Fruit fly (Drosophila melanogaster) whole organism, prepupa: ENCODE results near the gene CG7430.

Experiments
- Blimp-1 ChIP-seq: fragments of 200-800 bp; sonication (Bioruptor generic); optimal IDR thresholded peaks from 3 replicates; lab custom pipeline; 2017; ENCODE audit warnings: missing biosample characterization, missing genetic modification characterization, mild to moderate bottlenecking, moderate library complexity, missing genetic modification reagents
- CG10631 ChIP-seq: fragments of 200-800 bp; sonication (Bioruptor generic); optimal IDR thresholded peaks from 2 replicates; lab custom pipeline; 2016; ENCODE audit warnings: missing biosample characterization, missing genetic modification characterization
- CG10669 ChIP-seq: fragments of 200-800 bp; sonication (Bioruptor generic); optimal IDR thresholded peaks from 3 replicates; lab custom pipeline; 2018; ENCODE audit warnings: missing biosample characterization, mild to moderate bottlenecking, missing genetic modification characterization, moderate library complexity
- CG11294 ChIP-seq: fragments of 200-800 bp; sonication (Bioruptor generic); IDR thresholded peaks from 2 replicates; pipeline ENCODE4 v1.3.6; 2022; ENCODE audit warnings: missing biosample characterization, missing genetic modification characterization
- CG11762 ChIP-seq: fragments of 200-800 bp; sonication (Bioruptor generic); optimal IDR thresholded peaks from 3 replicates; lab custom pipeline; 2016; ENCODE audit warnings: missing biosample characterization, missing genetic modification characterization; ENCODE audit not compliant: insufficient read depth
- CG11902 ChIP-seq: fragments of 200-800 bp; sonication (Bioruptor generic); optimal IDR thresholded peaks from 3 replicates; lab custom pipeline; 2016; ENCODE audit warnings: missing biosample characterization, missing genetic modification characterization
- CG15336 ChIP-seq: fragments of 200-800 bp; sonication (Bioruptor generic); IDR thresholded peaks from 2 replicates; pipeline ENCODE4 v1.3.6; 2022; ENCODE audit warnings: missing biosample characterization, missing genetic modification characterization
- CG1621 ChIP-seq: fragments of 200-800 bp; sonication (Bioruptor generic); optimal IDR thresholded peaks from 3 replicates; lab custom pipeline; 2018; ENCODE audit warnings: missing biosample characterization, mild to moderate bottlenecking, missing genetic modification characterization
- CG16779 ChIP-seq: fragments of 200-800 bp; sonication (Bioruptor generic); optimal IDR thresholded peaks from 3 replicates; lab custom pipeline; 2017; ENCODE audit warnings: missing biosample characterization, mild to moderate bottlenecking, missing genetic modification characterization
- CG3032 ChIP-seq: fragments of 200-800 bp; optimal IDR thresholded peaks from 2 replicates; lab custom pipeline; 2019; ENCODE audit warnings: missing biosample characterization, mild to moderate bottlenecking, missing genetic modification characterization, moderate library complexity
- CG31627 ChIP-seq: fragments of 200-800 bp; sonication (Bioruptor generic); optimal IDR thresholded peaks from 3 replicates; lab custom pipeline; 2016; ENCODE audit warnings: missing biosample characterization, missing genetic modification characterization
- CG34406 ChIP-seq: fragments of 200-800 bp; sonication (Bioruptor generic); optimal IDR thresholded peaks from 3 replicates; lab custom pipeline; 2016; ENCODE audit warnings: missing biosample characterization, missing genetic modification characterization
- CG3919 ChIP-seq: fragments of 200-800 bp; sonication (Bioruptor generic); optimal IDR thresholded peaks from 3 replicates; lab custom pipeline; 2016; ENCODE audit warnings: missing biosample characterization, missing genetic modification characterization
- CG4318 ChIP-seq: fragments of 200-800 bp; sonication (Bioruptor generic); optimal IDR thresholded peaks from 3 replicates; lab custom pipeline; 2017; ENCODE audit warnings: missing biosample characterization, mild to moderate bottlenecking, missing genetic modification characterization
- CG6792 ChIP-seq: fragments of 200-800 bp; sonication (Bioruptor generic); optimal IDR thresholded peaks from 3 replicates; lab custom pipeline; 2016; ENCODE audit warnings: missing biosample characterization, missing genetic modification characterization
- CG6854 ChIP-seq: fragments of 200-800 bp; sonication (Bioruptor generic); optimal IDR thresholded peaks from 2 replicates; lab custom pipeline; 2017; ENCODE audit warnings: missing biosample characterization, mild to moderate bottlenecking, missing genetic modification characterization
- CG7368 ChIP-seq: fragments of 200-800 bp; sonication (Bioruptor generic); optimal IDR thresholded peaks from 3 replicates; lab custom pipeline; 2016; ENCODE audit warnings: missing biosample characterization, missing genetic modification characterization
- CG8119 ChIP-seq: fragments of 200-800 bp; sonication (Bioruptor generic); IDR thresholded peaks from 3 replicates; pipeline ENCODE4 v1.3.6; 2022; ENCODE audit warnings: missing biosample characterization, missing genetic modification characterization
- CG8319 ChIP-seq: fragments of 200-800 bp; sonication (Bioruptor generic); optimal IDR thresholded peaks from 3 replicates; lab custom pipeline; 2016; ENCODE audit warnings: missing biosample characterization, missing genetic modification characterization
- CG8632 ChIP-seq: fragments of 200-800 bp; sonication (Bioruptor generic); optimal IDR thresholded peaks from 3 replicates; lab custom pipeline; 2016; ENCODE audit warnings: missing biosample characterization, missing genetic modification characterization
- CG9139 ChIP-seq: fragments of 200-800 bp; sonication (Bioruptor generic); optimal IDR thresholded peaks from 3 replicates; lab custom pipeline; 2017; ENCODE audit warnings: missing biosample characterization, mild to moderate bottlenecking, missing genetic modification characterization
- Eip78C ChIP-seq: fragments of 200-800 bp; sonication (Bioruptor generic); peaks from one replicate; lab custom pipeline; 2016; ENCODE audit warnings: missing biosample characterization, missing genetic modification characterization
- Eip93F ChIP-seq: fragments of 200-800 bp; sonication (Bioruptor generic); optimal IDR thresholded peaks from 2 replicates; lab custom pipeline; 2016; ENCODE audit warnings: missing biosample characterization, mild to moderate bottlenecking, missing genetic modification characterization
- Ets21C ChIP-seq: fragments of 200-800 bp; sonication (Bioruptor generic); optimal IDR thresholded peaks from 3 replicates; lab custom pipeline; 2016; ENCODE audit warnings: missing biosample characterization, missing genetic modification characterization
- Ets96B ChIP-seq: fragments of 200-800 bp; optimal IDR thresholded peaks from 2 replicates; lab custom pipeline; 2019; ENCODE audit warnings: missing biosample characterization, mild to moderate bottlenecking, missing genetic modification characterization, moderate library complexity
- Gug ChIP-seq: fragments of 200-800 bp; sonication (Bioruptor generic); IDR thresholded peaks from 2 replicates; pipeline ENCODE4 v1.3.6; 2022; ENCODE audit warnings: missing biosample characterization, missing genetic modification characterization
- Hr38 ChIP-seq: sonication (Bioruptor generic); optimal IDR thresholded peaks from 2 replicates; lab custom pipeline; 2016; ENCODE audit warnings: missing biosample characterization, missing genetic modification characterization
- Hr39 ChIP-seq: fragments of 200-800 bp; sonication (Bioruptor generic); optimal IDR thresholded peaks from 2 replicates; lab custom pipeline; 2016; ENCODE audit warnings: missing biosample characterization, missing genetic modification characterization
- Hr4 ChIP-seq: fragments of 200-800 bp; sonication (Bioruptor generic); optimal IDR thresholded peaks from 3 replicates; lab custom pipeline; 2016; ENCODE audit warnings: missing biosample characterization, missing genetic modification characterization
- Lpt ChIP-seq: fragments of 200-800 bp; sonication (Bioruptor generic); optimal IDR thresholded peaks from 3 replicates; lab custom pipeline; 2016; ENCODE audit warnings: missing biosample characterization, missing genetic modification characterization
- Met ChIP-seq: fragments of 200-800 bp; sonication (Bioruptor generic); optimal IDR thresholded peaks from 3 replicates; lab custom pipeline; 2016; ENCODE audit warnings: missing biosample characterization, missing genetic modification characterization
- OdsH ChIP-seq: fragments of 200-800 bp; sonication (Bioruptor generic); optimal IDR thresholded peaks from 3 replicates; lab custom pipeline; 2016; ENCODE audit warnings: missing biosample characterization, missing genetic modification characterization
- Smox ChIP-seq: fragments of 200-800 bp; sonication (Bioruptor generic); optimal IDR thresholded peaks from 3 replicates; lab custom pipeline; 2016; ENCODE audit warnings: missing biosample characterization, missing genetic modification characterization
- Sox102F ChIP-seq: fragments of 200-800 bp; sonication (Bioruptor generic); optimal IDR thresholded peaks from 2 replicates; lab custom pipeline; 2016; ENCODE audit warnings: missing biosample characterization, mild to moderate bottlenecking, missing genetic modification characterization
- Sox14 ChIP-seq: fragments of 200-800 bp; sonication (Bioruptor generic); optimal IDR thresholded peaks from 3 replicates; lab custom pipeline; 2016; ENCODE audit warnings: missing biosample characterization, missing genetic modification characterization
- Sox15 ChIP-seq: fragments of 200-800 bp; sonication (Bioruptor generic); optimal IDR thresholded peaks from 3 replicates; lab custom pipeline; 2016; ENCODE audit warnings: missing biosample characterization, missing genetic modification characterization
- achi ChIP-seq: fragments of 200-800 bp; sonication (Bioruptor generic); optimal IDR thresholded peaks from 3 replicates; lab custom pipeline; 2016; ENCODE audit warnings: missing biosample characterization, missing genetic modification characterization
- acj6 ChIP-seq: fragments of 200-800 bp; sonication (Bioruptor generic); optimal IDR thresholded peaks from 3 replicates; lab custom pipeline; 2016; ENCODE audit warnings: missing biosample characterization, missing genetic modification characterization
- cyc ChIP-seq: fragments of 200-800 bp; sonication (Bioruptor generic); optimal IDR thresholded peaks from 3 replicates; lab custom pipeline; 2016; ENCODE audit warnings: missing biosample characterization, missing genetic modification characterization
- dsx ChIP-seq: fragments of 200-800 bp; optimal IDR thresholded peaks from 3 replicates; lab custom pipeline; 2019; ENCODE audit warnings: missing biosample characterization, mild to moderate bottlenecking, missing genetic modification characterization, moderate library complexity; ENCODE audit not compliant: poor library complexity, severe bottlenecking
- eg ChIP-seq: fragments of 200-800 bp; sonication (Bioruptor generic); IDR thresholded peaks from 3 replicates; pipeline ENCODE4 v1.3.6; 2022; ENCODE audit warnings: missing biosample characterization, missing genetic modification characterization
- esn ChIP-seq: fragments of 200-800 bp; sonication (Bioruptor generic); optimal IDR thresholded peaks from 2 replicates; lab custom pipeline; 2016; ENCODE audit warnings: missing biosample characterization, mild to moderate bottlenecking, missing genetic modification characterization, moderate library complexity
- fd59A ChIP-seq: fragments of 200-800 bp; sonication (Bioruptor generic); optimal IDR thresholded peaks from 2 replicates; lab custom pipeline; 2017; ENCODE audit warnings: missing biosample characterization, mild to moderate bottlenecking, missing genetic modification characterization, missing genetic modification reagents
- fd85E ChIP-seq: fragments of 200-800 bp; sonication (Bioruptor generic); optimal IDR thresholded peaks from 3 replicates; lab custom pipeline; 2016; ENCODE audit warnings: missing biosample characterization, missing genetic modification characterization
- fkh ChIP-seq: fragments of 200-800 bp; sonication (Bioruptor generic); optimal IDR thresholded peaks from 3 replicates; lab custom pipeline; 2017; ENCODE audit warnings: missing biosample characterization, mild to moderate bottlenecking, missing genetic modification characterization, moderate library complexity
- net ChIP-seq: fragments of 200-800 bp; sonication (Bioruptor generic); optimal IDR thresholded peaks from 3 replicates; lab custom pipeline; 2016; ENCODE audit warnings: missing biosample characterization, missing genetic modification characterization
- pdm3 ChIP-seq: fragments of 200-800 bp; sonication (Bioruptor generic); optimal IDR thresholded peaks from 3 replicates; lab custom pipeline; 2016; ENCODE audit warnings: missing biosample characterization, missing genetic modification characterization
- salr ChIP-seq, 2 experiments: fragments of 200-800 bp; sonication (Bioruptor generic); optimal IDR thresholded peaks; 3 replicates each; lab custom pipeline; 2016 to 2018; ENCODE audit warnings: missing biosample characterization in 2 of 2, missing genetic modification characterization in 2 of 2, mild to moderate bottlenecking in 1 of 2
- spab ChIP-seq: fragments of 200-800 bp; sonication (Bioruptor generic); optimal IDR thresholded peaks from 2 replicates; lab custom pipeline; 2017; ENCODE audit warnings: missing biosample characterization, mild to moderate bottlenecking, missing genetic modification characterization, missing genetic modification reagents
- ss ChIP-seq, 2 experiments: fragments of 200-800 bp; sonication (Bioruptor generic); optimal IDR thresholded peaks; 2 replicates in 1 of 2; 3 replicates in 1 of 2; lab custom pipeline; 2017 to 2018; ENCODE audit warnings: mild to moderate bottlenecking in 2 of 2, missing biosample characterization in 2 of 2, missing genetic modification characterization in 2 of 2, moderate library complexity in 1 of 2
- svp ChIP-seq: fragments of 200-800 bp; sonication (Bioruptor generic); peaks from one replicate; lab custom pipeline; 2016; ENCODE audit warnings: missing biosample characterization, missing genetic modification characterization
- topi ChIP-seq: fragments of 200-800 bp; sonication (Bioruptor generic); optimal IDR thresholded peaks from 3 replicates; lab custom pipeline; 2016; ENCODE audit warnings: missing biosample characterization, missing genetic modification characterization
- vri ChIP-seq: fragments of 200-800 bp; sonication (Bioruptor generic); optimal IDR thresholded peaks from 3 replicates; lab custom pipeline; 2016; ENCODE audit warnings: missing biosample characterization, mild to moderate bottlenecking, missing genetic modification characterization

Gene CG7430

DNA sequence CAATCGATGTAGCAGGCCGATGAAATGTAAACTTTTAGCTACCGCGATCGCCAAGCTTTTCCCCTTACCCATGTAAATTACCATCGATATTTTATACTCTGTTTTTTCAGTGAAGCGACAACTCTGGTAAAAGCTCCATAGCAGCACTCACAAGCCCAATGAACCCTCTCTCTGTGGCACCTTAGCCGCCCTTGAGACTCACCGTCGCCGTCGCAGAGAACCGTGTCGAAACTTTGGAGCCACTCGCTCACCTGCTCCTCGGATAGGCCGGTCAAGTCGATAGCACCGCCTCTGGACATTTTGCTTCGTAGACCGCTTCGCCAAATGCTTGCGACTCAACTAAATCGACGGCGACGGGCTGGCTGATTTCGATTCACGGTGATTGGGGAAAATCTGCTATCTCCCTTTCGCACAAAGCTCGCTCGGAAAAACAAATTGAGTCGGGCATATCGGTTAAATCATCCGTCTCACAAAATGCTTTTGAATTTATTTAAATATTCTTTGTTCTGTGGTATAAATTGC, 5.6 kb upstream of the CG7430 start, which contains the start of gene CG5577:
TSS of gene CG5577 (minus strand) at position 343 of the 522 bp plus-strand sequence.
- TF ChIP-seq ss (GFP tag; optimal IDR thresholded peaks at IDR 0.05; lab: Kevin White, UChicago) (no peak), CG4318 (GFP tag; lab: Kevin White, UChicago) (no peak), Eip78C (GFP tag; lab: Kevin White, UChicago) (peak; percentile 63), CG3919 (GFP tag; lab: Kevin White, UChicago) (peak; percentile 18), Ets21C (no peak), CG34406 (GFP tag; lab: Kevin White, UChicago) (peak; percentile 3), Ets96B (no peak), Met (peak; percentile 29), CG9139 (GFP tag; lab: Kevin White, UChicago) (no peak), CG3032 (no peak), CG7368 (GFP tag; lab: Kevin White, UChicago) (no peak), pdm3 (GFP tag; lab: Kevin White, UChicago) (peak; percentile 13), CG11294 (GFP tag; lab: Robert Waterston, UW) (no peak), CG31627 (no peak), CG15336 (GFP tag; lab: Robert Waterston, UW) (no peak), CG8319 (no peak), eg (GFP tag; lab: Robert Waterston, UW) (peak; percentile 6; the same call in 1 of the 3 replicates), CG8632 (GFP tag; lab: Kevin White, UChicago) (peak; percentile 8), net (no peak), Blimp-1 (no peak), OdsH (GFP tag; lab: Kevin White, UChicago) (no peak), dsx (GFP tag; lab: Kevin White, UChicago) (no peak), Hr39 (GFP tag; lab: Kevin White, UChicago) (no peak), vri (GFP tag; lab: Kevin White, UChicago) (peak; percentile 42), svp (GFP tag; lab: Kevin White, UChicago) (peak; percentile 95), CG11902 (GFP tag; lab: Kevin White, UChicago) (no peak), CG8119 (GFP tag; lab: Robert Waterston, UW) (no peak), Sox14 (GFP tag; lab: Kevin White, UChicago) (peak; percentile 32), spab (no peak), CG10669 (GFP tag; lab: Kevin White, UChicago) (no peak), CG10631 (GFP tag; lab: Kevin White, UChicago) (no peak), fkh (GFP tag; lab: Kevin White, UChicago) (no peak), CG1621 (tag; lab: Kevin White, UChicago) (no peak), CG6792 (GFP tag; lab: Kevin White, UChicago) (no peak), fd85E (GFP tag; lab: Kevin White, UChicago) (no peak), Sox102F (peak; percentile 48), Lpt (GFP tag; lab: Kevin White, UChicago) (no peak), fd59A (no peak), Smox (GFP tag; lab: Kevin White, UChicago) (no peak), Hr4 (GFP tag; lab: Kevin White, UChicago) (peak; percentile 13), CG6854 (GFP tag; lab: Kevin White, UChicago) (no peak), cyc (GFP tag; lab: Kevin White, UChicago) (no peak), Eip93F (GFP tag; lab: Kevin White, UChicago) (no peak), salr (GFP tag; optimal IDR thresholded peaks at IDR 0.05; lab: Kevin White, UChicago) (no peak), Hr38 (GFP tag; lab: Kevin White, UChicago) (no peak), CG16779 (tag; lab: Kevin White, UChicago) (peak; percentile 8), Sox15 (no peak), esn (GFP tag; lab: Kevin White, UChicago) (no peak), Gug (no peak), acj6 (GFP tag; lab: Kevin White, UChicago) (no peak), topi (GFP tag; lab: Kevin White, UChicago) (no peak), CG11762 (GFP tag; lab: Kevin White, UChicago) (no peak), achi (GFP tag; lab: Kevin White, UChicago) (no peak)
